Fruit fly (Drosophila melanogaster) whole organism, pupa: ENCODE measurements around the gene TyrR.

ENCODE experiments used
- CG17806 ChIP-seq: fragments of 200-800 bp; sonication (Bioruptor generic); optimal IDR thresholded peaks from 2 replicates; lab custom pipeline; 2018; ENCODE audit warnings: missing biosample characterization, mild to moderate bottlenecking, missing genetic modification characterization, moderate library complexity
- CG32121 ChIP-seq: fragments of 200-800 bp; sonication (Bioruptor generic); IDR thresholded peaks from 2 replicates; pipeline ENCODE4 v1.3.6; 2022; ENCODE audit warnings: missing biosample characterization, missing genetic modification characterization
- CG34367 ChIP-seq: fragments of 200-800 bp; sonication (Bioruptor generic); optimal IDR thresholded peaks from 2 replicates; lab custom pipeline; 2018; ENCODE audit warnings: missing biosample characterization, mild to moderate bottlenecking, missing genetic modification characterization
- CG8301 ChIP-seq: fragments of 200-800 bp; sonication (Bioruptor generic); optimal IDR thresholded peaks from 2 replicates; lab custom pipeline; 2018; ENCODE audit warnings: missing biosample characterization, mild to moderate bottlenecking, missing genetic modification characterization
- Ets98B ChIP-seq: fragments of 200-800 bp; sonication (Bioruptor generic); IDR thresholded peaks from 2 replicates; pipeline ENCODE4 v1.3.6; 2022; ENCODE audit warnings: missing biosample characterization, missing genetic modification characterization
- Pif1A ChIP-seq: fragments of 200-800 bp; sonication (Bioruptor generic); optimal IDR thresholded peaks from 3 replicates; lab custom pipeline; 2016; ENCODE audit warnings: missing biosample characterization, missing genetic modification characterization
- Pif1B ChIP-seq: fragments of 200-800 bp; sonication (Bioruptor generic); optimal IDR thresholded peaks from 3 replicates; lab custom pipeline; 2016; ENCODE audit warnings: missing biosample characterization, missing genetic modification characterization
- Snoo ChIP-seq: fragments of 200-800 bp; sonication (Bioruptor generic); optimal IDR thresholded peaks from 3 replicates; lab custom pipeline; 2017; ENCODE audit warnings: missing biosample characterization, mild to moderate bottlenecking, missing genetic modification characterization, inconsistent platforms
- fd96Ca ChIP-seq: fragments of 200-800 bp; sonication (Bioruptor generic); IDR thresholded peaks from 3 replicates; pipeline ENCODE4 v1.3.6; 2022; ENCODE audit warnings: missing biosample characterization, missing genetic modification characterization

- TF ChIP-seq CG32121 (GFP tag; lab: Robert Waterston, UW) (peak; percentile 75), Ets98B (GFP tag; lab: Robert Waterston, UW) (peak; percentile 74), Pif1B (no peak), CG17806 (tag; lab: Kevin White, UChicago) (no peak), Snoo (no peak), CG34367 (tag; lab: Kevin White, UChicago) (no peak), CG8301 (no peak), Pif1A (no peak), fd96Ca (GFP tag; lab: Robert Waterston, UW) (peak; percentile 51; the same call in 2 of the 3 replicates)
Measured at dm6 chr3R:17783144-17783543, 20.2 kb upstream of the TyrR start.
